Fruit fly (Drosophila melanogaster) whole organism, prepupa: ENCODE data around the gene Nct.

Experiments
- Lpt ChIP-seq: fragments of 200-800 bp; sonication (Bioruptor generic); optimal IDR thresholded peaks from 3 replicates; lab custom pipeline; 2016; ENCODE audit warnings: missing biosample characterization, missing genetic modification characterization
- achi ChIP-seq: fragments of 200-800 bp; sonication (Bioruptor generic); optimal IDR thresholded peaks from 3 replicates; lab custom pipeline; 2016; ENCODE audit warnings: missing biosample characterization, missing genetic modification characterization
- fd85E ChIP-seq: fragments of 200-800 bp; sonication (Bioruptor generic); optimal IDR thresholded peaks from 3 replicates; lab custom pipeline; 2016; ENCODE audit warnings: missing biosample characterization, missing genetic modification characterization
- svp ChIP-seq: fragments of 200-800 bp; sonication (Bioruptor generic); peaks from one replicate; lab custom pipeline; 2016; ENCODE audit warnings: missing biosample characterization, missing genetic modification characterization

DNA sequence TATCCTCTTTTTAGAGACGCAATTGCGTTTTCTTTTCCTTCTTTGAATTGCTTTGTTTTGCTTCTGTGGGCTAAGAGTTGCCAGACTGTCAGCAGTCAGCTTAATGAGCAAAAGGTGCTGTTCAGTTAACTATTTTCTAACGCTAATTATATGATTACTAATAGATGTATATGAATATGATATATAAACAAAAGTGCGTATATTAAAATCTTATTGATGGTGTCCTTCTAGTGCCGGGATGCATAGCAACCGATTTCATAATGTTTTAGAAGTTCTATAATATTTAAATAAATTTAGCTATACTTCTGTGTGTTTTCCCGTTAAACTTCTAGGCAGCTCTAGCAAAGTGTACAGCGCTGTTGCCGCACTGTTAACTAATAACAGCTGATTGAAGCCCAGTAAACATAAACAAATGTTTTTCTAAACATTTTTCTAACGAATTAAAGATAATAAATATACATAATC lies 21.5 kb upstream of the Nct start, which contains the start of the genes Kaz and CG43273:
- TF ChIP-seq Lpt (GFP tag; lab: Kevin White, UChicago) (no peak), svp (peak; percentile 68), fd85E (GFP tag; lab: Kevin White, UChicago) (no peak), achi (GFP tag; lab: Kevin White, UChicago) (no peak)
